Worm (Caenorhabditis elegans): ENCODE measurements around the gene ZK863.1.

DNA sequence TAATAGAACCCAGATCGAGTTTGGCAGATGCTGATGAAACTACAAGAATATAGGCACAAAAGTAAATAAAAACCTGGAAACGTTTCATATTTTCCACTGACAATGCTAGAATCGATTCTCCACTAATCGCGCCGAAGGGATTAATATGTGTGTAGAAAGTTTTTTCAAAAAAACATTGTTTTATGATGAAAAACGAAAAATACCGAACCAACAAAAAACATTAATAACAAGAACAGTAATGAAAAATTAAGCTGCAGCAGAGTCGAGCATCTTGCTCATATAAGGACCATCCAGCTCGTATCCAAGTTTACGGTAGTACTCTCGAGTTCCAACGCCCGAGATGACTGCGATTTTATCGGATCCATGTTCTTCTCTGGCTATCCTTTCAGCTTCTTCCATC is 9.3 kb upstream of the ZK863.1 start, which contains the start of gene clec-224:
- TF ChIP-seq ceh-28 (tag; optimal IDR thresholded peaks at IDR 0.05), result no peak
- no peak for TF ChIP-seq nhr-237 (tag; optimal IDR thresholded peaks at IDR 0.05)
- no peak for TF ChIP-seq nhr-11 (tag; optimal IDR thresholded peaks at IDR 0.05)
- TF ChIP-seq snpc-4 (tag; optimal IDR thresholded peaks at IDR 0.05), result no peak
- no peak for TF ChIP-seq ceh-16 (tag; optimal IDR thresholded peaks at IDR 0.05)

Measured in whole organism, L3 larva.